Worm (Caenorhabditis elegans) whole organism, L4 larva: ENCODE results near the gene srpa-68.

Experiments
- F10B5.3 ChIP-seq: sonication (generic microtip); optimal IDR thresholded peaks from 2 replicates; lab custom pipeline; 2016; ENCODE audit warnings: mild to moderate bottlenecking, missing genetic modification characterization, missing compliant biosample characterization
- attf-4 ChIP-seq: sonication (generic microtip); optimal IDR thresholded peaks from 3 replicates; lab custom pipeline; 2017; ENCODE audit warnings: missing biosample characterization, missing genetic modification characterization
- ceh-32 ChIP-seq: sonication (generic microtip); optimal IDR thresholded peaks from 2 replicates; lab custom pipeline; 2016; ENCODE audit warnings: mild to moderate bottlenecking, missing genetic modification characterization, missing compliant biosample characterization; ENCODE audit not compliant: poor library complexity
- fos-1 ChIP-seq: fragments of 150-350 bp; optimal IDR thresholded peaks from 2 replicates; lab custom pipeline; 2014; ENCODE audit warnings: missing biosample characterization, missing genetic modification characterization
- lin-39 ChIP-seq: fragments of 150-350 bp; optimal IDR thresholded peaks from 2 replicates; lab custom pipeline; 2014; ENCODE audit warnings: missing biosample characterization, missing genetic modification reagents, missing genetic modification characterization
- pha-4 ChIP-seq, 2 experiments: fragments of 150-350 bp in 1 of 2; fragments of 200-800 bp in 1 of 2; sonication (Bioruptor generic) in 1 of 2; IDR thresholded peaks in 1 of 2; optimal IDR thresholded peaks in 1 of 2; 2 replicates each; pipeline versions ENCODE4 v1.3.6 to Lab custom; 2014 to 2022; ENCODE audit warnings: missing genetic modification characterization in 2 of 2, missing genetic modification reagents in 2 of 2, missing biosample characterization in 1 of 2, missing compliant biosample characterization in 1 of 2
- pqm-1 ChIP-seq: sonication (generic microtip); optimal IDR thresholded peaks from 2 replicates; lab custom pipeline; 2017; ENCODE audit warnings: missing biosample characterization, missing genetic modification characterization
- tra-1 ChIP-seq: fragments of 200-800 bp; sonication (Bioruptor generic); IDR thresholded peaks from 2 replicates; pipeline ENCODE4 v1.3.6; 2022; ENCODE audit warnings: missing genetic modification reagents, missing genetic modification characterization, missing compliant biosample characterization

DNA sequence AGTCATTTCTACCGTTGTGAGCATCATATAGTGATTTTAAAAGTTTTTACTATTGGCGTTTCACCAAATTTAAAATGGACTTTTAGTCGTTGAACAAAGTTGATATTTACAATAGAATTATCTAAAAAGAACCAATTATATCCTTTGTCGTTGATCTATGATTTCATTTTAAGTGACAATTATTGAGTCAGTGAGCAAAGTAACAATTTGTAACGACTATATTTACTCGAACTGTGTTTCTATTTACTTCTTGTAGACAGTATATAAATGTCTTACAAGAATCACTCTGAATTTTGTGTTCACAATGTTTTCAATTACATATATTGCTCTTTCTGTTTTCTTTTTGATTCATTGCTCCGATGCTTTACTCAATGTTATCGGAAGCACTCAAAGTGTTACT lies 50.3 kb downstream of the srpa-68 start, which contains the start of gene ttr-22:
- TF ChIP-seq fos-1 (tag; lab: Kevin White, UChicago) (no peak), ceh-32 (tag; lab: Kevin White, UChicago) (no peak), pqm-1 (tag; lab: Kevin White, UChicago) (no peak), tra-1 (GFP tag; lab: Robert Waterston, UW) (no peak), lin-39 (tag; lab: Kevin White, UChicago) (no peak), pha-4 (GFP tag; IDR thresholded peaks at IDR 0.05; lab: Robert Waterston, UW) (no peak), pha-4 (tag; optimal IDR thresholded peaks at IDR 0.05; lab: Kevin White, UChicago) (no peak), attf-4 (tag; lab: Kevin White, UChicago) (no peak), F10B5.3 (no peak)
